Worm (Caenorhabditis elegans): Measurements from ENCODE around the gene unc-103.

ce11 chrIII:4187845-4188244 is 72.7 kb downstream of the unc-103 start, which contains the start of gene R74.2:
- TF ChIP-seq F16B12.6 (tag; optimal IDR thresholded peaks at IDR 0.05): no peak
- no peak for TF ChIP-seq ceh-8 (GFP tag; optimal IDR thresholded peaks at IDR 0.05)

Measured in whole organism, L1 larva.